Worm (Caenorhabditis elegans) whole organism, L2 larva: Measurements from ENCODE around the gene T25B9.2.

Experiments
- R02D3.7 ChIP-seq: fragments of 150-350 bp; optimal IDR thresholded peaks from 2 replicates; lab custom pipeline; 2014; ENCODE audit warnings: missing biosample characterization, missing genetic modification characterization
- sma-3 ChIP-seq: sonication (generic microtip); optimal IDR thresholded peaks from 2 replicates; lab custom pipeline; 2016; ENCODE audit warnings: missing genetic modification reagents, missing genetic modification characterization, missing compliant biosample characterization

ce11 chrIV:10799354-10799753, 47.7 kb upstream of the T25B9.2 start, which contains the start of gene zipt-2.1:
- TF ChIP-seq sma-3 (GFP tag; lab: Kevin White, UChicago): no peak
- TF ChIP-seq R02D3.7: no peak
